Fruit fly (Drosophila melanogaster): ENCODE measurements around the gene Naa20A.
A peak's percentile ranks its signal among the peaks of the same experiment; 100 is the strongest.

Gene Naa20A

dm6 chrX:19578908-19579647 is 43.8 kb downstream of the Naa20A start:
- TF ChIP-seq CG33017 (tag; optimal IDR thresholded peaks at IDR 0.05) (peak; percentile 2), CG1620 (GFP tag; optimal IDR thresholded peaks at IDR 0.05) (no peak), cnc (optimal IDR thresholded peaks at IDR 0.05) (no peak), toe (GFP tag; optimal IDR thresholded peaks at IDR 0.05) (no peak), pad (GFP tag; optimal IDR thresholded peaks at IDR 0.05) (peak; percentile 31), ovo (GFP tag; optimal IDR thresholded peaks at IDR 0.05) (no peak), Hr96 (GFP tag; optimal IDR thresholded peaks at IDR 0.05) (peak; percentile 62), CG7045 (GFP tag; optimal IDR thresholded peaks at IDR 0.05) (no peak), CG7101 (tag; optimal IDR thresholded peaks at IDR 0.05) (peak; percentile 30), Mnt (GFP tag; optimal IDR thresholded peaks at IDR 0.05) (peak; percentile 26), CG11617 (GFP tag; optimal IDR thresholded peaks at IDR 0.05) (peak; percentile 18), Clk (GFP tag; optimal IDR thresholded peaks at IDR 0.05) (no peak), CG12768 (GFP tag; optimal IDR thresholded peaks at IDR 0.05) (no peak), tj (GFP tag; optimal IDR thresholded peaks at IDR 0.05) (peak; percentile 41), Crg-1 (GFP tag; optimal IDR thresholded peaks at IDR 0.05) (no peak), CG5204 (GFP tag; optimal IDR thresholded peaks at IDR 0.05) (no peak)

dm6 chrX:19577940-19578632 is 44.8 kb downstream of the Naa20A start:
- TF ChIP-seq CG7045 (GFP tag; optimal IDR thresholded peaks at IDR 0.05): no peak
- no peak for TF ChIP-seq CG14711 (tag; optimal IDR thresholded peaks at IDR 0.05)
- peak; percentile 87 for TF ChIP-seq ovo (GFP tag; optimal IDR thresholded peaks at IDR 0.05)
- TF ChIP-seq Hr96 (GFP tag; optimal IDR thresholded peaks at IDR 0.05): no peak
- TF ChIP-seq CG5204 (GFP tag; optimal IDR thresholded peaks at IDR 0.05): no peak
- TF ChIP-seq Clk (GFP tag; optimal IDR thresholded peaks at IDR 0.05): no peak
- no peak for TF ChIP-seq Crg-1 (GFP tag; optimal IDR thresholded peaks at IDR 0.05)
- TF ChIP-seq toe (GFP tag; optimal IDR thresholded peaks at IDR 0.05): no peak
- TF ChIP-seq CG7101 (tag; optimal IDR thresholded peaks at IDR 0.05): no peak
- TF ChIP-seq tj (GFP tag; optimal IDR thresholded peaks at IDR 0.05): peak; percentile 44
- TF ChIP-seq CG1620 (GFP tag; optimal IDR thresholded peaks at IDR 0.05): no peak
- TF ChIP-seq CG12768 (GFP tag; optimal IDR thresholded peaks at IDR 0.05): peak; percentile 18
- no peak for TF ChIP-seq CG33017 (tag; optimal IDR thresholded peaks at IDR 0.05)
- no peak for TF ChIP-seq cnc (optimal IDR thresholded peaks at IDR 0.05)
- TF ChIP-seq cic (GFP tag; optimal IDR thresholded peaks at IDR 0.05): no peak
- TF ChIP-seq CG11617 (GFP tag; optimal IDR thresholded peaks at IDR 0.05): peak; percentile 27
- TF ChIP-seq bab1 (GFP tag; optimal IDR thresholded peaks at IDR 0.05): no peak
- peak; percentile 80 for TF ChIP-seq Mnt (GFP tag; optimal IDR thresholded peaks at IDR 0.05)
- no peak for TF ChIP-seq kay (GFP tag; ENCODE audit: borderline replicate concordance)
- TF ChIP-seq pad (GFP tag; optimal IDR thresholded peaks at IDR 0.05): peak; percentile 95

dm6 chrX:19573687-19574086 is 49.2 kb downstream of the Naa20A start:
- TF ChIP-seq Crg-1 (GFP tag; optimal IDR thresholded peaks at IDR 0.05) (no peak), pad (GFP tag; optimal IDR thresholded peaks at IDR 0.05) (peak; percentile 10), ovo (GFP tag; optimal IDR thresholded peaks at IDR 0.05) (peak; percentile 85)
